Worm (Caenorhabditis elegans): ENCODE results near the gene bath-19.
"Not testable (repeated sequence)": the region's sequence is repeated elsewhere in the genome, so short reads cannot be mapped to it uniquely, and the experiment has no call there.

ce11 chrII:2032282-2032681 lies 6.9 kb downstream of the bath-19 start, which contains the start of gene btb-4:
- TF ChIP-seq lin-39 (tag; optimal IDR thresholded peaks at IDR 0.05); blmp-1 (tag; optimal IDR thresholded peaks at IDR 0.05; ENCODE audit: insufficient read depth); mdl-1 (tag; optimal IDR thresholded peaks at IDR 0.05); egl-27 (tag; optimal IDR thresholded peaks at IDR 0.05); nhr-12 (tag; optimal IDR thresholded peaks at IDR 0.05); nhr-77 (tag; optimal IDR thresholded peaks at IDR 0.05); ztf-11 (tag; optimal IDR thresholded peaks at IDR 0.05); R02D3.7 (tag; optimal IDR thresholded peaks at IDR 0.05); fos-1 (tag; optimal IDR thresholded peaks at IDR 0.05); nhr-23 (tag; optimal IDR thresholded peaks at IDR 0.05); sma-9 (GFP tag; optimal IDR thresholded peaks at IDR 0.05); sma-9 (tag; optimal IDR thresholded peaks at IDR 0.05); unc-62 (GFP tag; optimal IDR thresholded peaks at IDR 0.05); ama-1 (optimal IDR thresholded peaks at IDR 0.05); unc-39 (tag; optimal IDR thresholded peaks at IDR 0.05): not testable (repeated sequence)
